Worm (Caenorhabditis elegans) whole organism, L4 larva: Measurements from ENCODE around the gene R148.4.

ENCODE experiments used
- F37D6.2 ChIP-seq: sonication (generic microtip); optimal IDR thresholded peaks from 2 replicates; lab custom pipeline; 2016; ENCODE audit warnings: mild to moderate bottlenecking, missing genetic modification characterization, missing compliant biosample characterization
- F44E2.7 ChIP-seq: fragments of 200-800 bp; sonication (Bioruptor generic); IDR thresholded peaks from 2 replicates; pipeline ENCODE4 v2.1.2; 2022; ENCODE audit warnings: missing genetic modification characterization, missing compliant biosample characterization
- R02D3.7 ChIP-seq: fragments of 150-350 bp; sonication (generic microtip); optimal IDR thresholded peaks from 3 replicates; lab custom pipeline; 2014; ENCODE audit warnings: missing biosample characterization, missing genetic modification characterization
- T20F7.1 ChIP-seq: fragments of 200-800 bp; sonication (Bioruptor generic); optimal IDR thresholded peaks from 2 replicates; lab custom pipeline; 2018; ENCODE audit warnings: mild to moderate bottlenecking, missing genetic modification characterization, missing compliant biosample characterization
- T26A8.4 ChIP-seq: fragments of 200-800 bp; sonication (Bioruptor generic); IDR thresholded peaks from 2 replicates; pipeline ENCODE4 v1.3.6; 2022; ENCODE audit warnings: missing genetic modification characterization, missing compliant biosample characterization
- ZK337.2 ChIP-seq: fragments of 200-800 bp; sonication (Bioruptor generic); IDR thresholded peaks from 2 replicates; pipeline ENCODE4 v1.3.6; 2022; ENCODE audit warnings: missing genetic modification reagents, missing genetic modification characterization, missing compliant biosample characterization
- aha-1 ChIP-seq: fragments of 150-350 bp; peaks from one replicate; lab custom pipeline; 2014; ENCODE audit warnings: missing biosample characterization, missing genetic modification characterization
- arid-1 ChIP-seq: fragments of 200-800 bp; sonication (Bioruptor generic); conservative IDR thresholded peaks from 2 replicates; pipeline ENCODE4 v1.3.6; 2022; ENCODE audit warnings: missing genetic modification reagents, missing genetic modification characterization, missing compliant biosample characterization
- ceh-44 ChIP-seq: fragments of 200-800 bp; sonication (Bioruptor generic); IDR thresholded peaks from 2 replicates; pipeline ENCODE4 v1.3.6; 2022; ENCODE audit warnings: missing genetic modification reagents, missing genetic modification characterization, missing compliant biosample characterization
- ceh-62 ChIP-seq: sonication (generic microtip); optimal IDR thresholded peaks from 2 replicates; lab custom pipeline; 2017; ENCODE audit warnings: missing biosample characterization, missing genetic modification characterization
- ctbp-1 ChIP-seq: fragments of 200-800 bp; sonication (Bioruptor generic); IDR thresholded peaks from 2 replicates; pipeline ENCODE4 v1.3.6; 2022; ENCODE audit warnings: missing genetic modification reagents, missing genetic modification characterization, missing compliant biosample characterization
- daf-16 ChIP-seq, 3 experiments: sonication (generic microtip); optimal IDR thresholded peaks; 2 replicates each; lab custom pipeline; 2016 to 2017; ENCODE audit warnings: missing genetic modification characterization in 3 of 3, missing genetic modification reagents in 3 of 3, mild to moderate bottlenecking in 2 of 3, missing compliant biosample characterization in 2 of 3, missing biosample characterization in 1 of 3, moderate library complexity in 1 of 3
- dmd-8 ChIP-seq: fragments of 200-800 bp; sonication (Bioruptor generic); IDR thresholded peaks from 2 replicates; pipeline ENCODE4 v1.3.6; 2022; ENCODE audit warnings: missing genetic modification characterization, missing compliant biosample characterization
- dpl-1 ChIP-seq: fragments of 150-350 bp; optimal IDR thresholded peaks from 2 replicates; lab custom pipeline; 2014; ENCODE audit warnings: missing biosample characterization, missing genetic modification reagents, missing genetic modification characterization
- dve-1 ChIP-seq: sonication (generic microtip); optimal IDR thresholded peaks from 2 replicates; lab custom pipeline; 2017; ENCODE audit warnings: antibody characterized with exemption, mild to moderate bottlenecking, missing genetic modification characterization, missing compliant biosample characterization; ENCODE audit not compliant: insufficient read depth
- fkh-10 ChIP-seq: fragments of 150-350 bp; optimal IDR thresholded peaks from 2 replicates; lab custom pipeline; 2014; ENCODE audit warnings: missing biosample characterization, missing genetic modification reagents, missing genetic modification characterization
- hmg-1.1 ChIP-seq: fragments of 200-800 bp; sonication (Bioruptor generic); IDR thresholded peaks from 2 replicates; pipeline ENCODE4 v1.3.6; 2022; ENCODE audit warnings: missing genetic modification reagents, missing genetic modification characterization, missing compliant biosample characterization
- jun-1 ChIP-seq: fragments of 150-350 bp; optimal IDR thresholded peaks from 2 replicates; lab custom pipeline; 2014; ENCODE audit warnings: missing biosample characterization, missing genetic modification reagents, missing genetic modification characterization
- lin-13 ChIP-seq: fragments of 150-350 bp; optimal IDR thresholded peaks from 2 replicates; lab custom pipeline; 2014; ENCODE audit warnings: missing biosample characterization, missing genetic modification reagents, missing genetic modification characterization
- lin-15B ChIP-seq: fragments of 150-350 bp; sonication (generic microtip); optimal IDR thresholded peaks from 3 replicates; lab custom pipeline; 2014; ENCODE audit warnings: missing biosample characterization, missing genetic modification characterization
- lin-29 ChIP-seq: fragments of 200-800 bp; sonication (Bioruptor generic); IDR thresholded peaks from 2 replicates; pipeline ENCODE4 v1.3.6; 2022; ENCODE audit warnings: missing genetic modification reagents, missing genetic modification characterization, missing compliant biosample characterization
- madf-5 ChIP-seq, 2 experiments: fragments of 200-800 bp; sonication (Bioruptor generic); IDR thresholded peaks; 2 replicates each; pipeline ENCODE4 v1.3.6; 2022; ENCODE audit warnings: missing compliant biosample characterization in 2 of 2, missing genetic modification characterization in 2 of 2
- mep-1 ChIP-seq: fragments of 150-350 bp; sonication (generic microtip); optimal IDR thresholded peaks from 3 replicates; lab custom pipeline; 2014; ENCODE audit warnings: missing biosample characterization, missing genetic modification characterization
- mes-2 ChIP-seq: sonication (generic microtip); optimal IDR thresholded peaks from 2 replicates; lab custom pipeline; 2016; ENCODE audit warnings: missing genotype, mild to moderate bottlenecking, missing genetic modification characterization, missing compliant biosample characterization; ENCODE audit not compliant: poor library complexity, severe bottlenecking
- mxl-2 ChIP-seq: fragments of 200-800 bp; sonication (Bioruptor generic); conservative IDR thresholded peaks from 2 replicates; pipeline ENCODE4 v1.3.6; 2022; ENCODE audit warnings: missing genetic modification reagents, missing genetic modification characterization, missing compliant biosample characterization
- mxl-3 ChIP-seq: fragments of 200-800 bp; sonication (Bioruptor generic); optimal IDR thresholded peaks from 2 replicates; lab custom pipeline; 2018; ENCODE audit warnings: mild to moderate bottlenecking, missing genetic modification characterization, missing compliant biosample characterization
- nhr-10 ChIP-seq: fragments of 150-350 bp; optimal IDR thresholded peaks from 2 replicates; lab custom pipeline; 2014; ENCODE audit warnings: missing biosample characterization, missing genetic modification characterization
- nhr-111 ChIP-seq: fragments of 200-800 bp; sonication (Bioruptor generic); optimal IDR thresholded peaks from 2 replicates; lab custom pipeline; 2018; ENCODE audit warnings: mild to moderate bottlenecking, missing genetic modification characterization, missing compliant biosample characterization
- nhr-237 ChIP-seq: sonication (generic microtip); optimal IDR thresholded peaks from 2 replicates; lab custom pipeline; 2017; ENCODE audit warnings: missing biosample characterization, missing genetic modification characterization
- nhr-28 ChIP-seq: fragments of 150-350 bp; optimal IDR thresholded peaks from 2 replicates; lab custom pipeline; 2014; ENCODE audit warnings: missing biosample characterization, missing genetic modification characterization
- nhr-42 ChIP-seq: fragments of 200-800 bp; sonication (Bioruptor generic); IDR thresholded peaks from 2 replicates; pipeline ENCODE4 v1.3.6; 2022; ENCODE audit warnings: missing genetic modification characterization, missing compliant biosample characterization
- pha-4 ChIP-seq, 2 experiments: fragments of 150-350 bp in 1 of 2; fragments of 200-800 bp in 1 of 2; sonication (Bioruptor generic) in 1 of 2; IDR thresholded peaks in 1 of 2; optimal IDR thresholded peaks in 1 of 2; 2 replicates each; pipeline versions ENCODE4 v1.3.6 to Lab custom; 2014 to 2022; ENCODE audit warnings: missing genetic modification characterization in 2 of 2, missing genetic modification reagents in 2 of 2, missing biosample characterization in 1 of 2, missing compliant biosample characterization in 1 of 2
- rbr-2 ChIP-seq: sonication (generic microtip); optimal IDR thresholded peaks from 2 replicates; lab custom pipeline; 2016; ENCODE audit warnings: missing genotype, missing genetic modification characterization, missing compliant biosample characterization
- set-16 ChIP-seq: fragments of 200-800 bp; sonication (Bioruptor generic); IDR thresholded peaks from 2 replicates; pipeline ENCODE4 v1.3.6; 2022; ENCODE audit warnings: missing genetic modification reagents, missing genetic modification characterization, missing compliant biosample characterization
- snpc-4 ChIP-seq: fragments of 150-350 bp; optimal IDR thresholded peaks from 2 replicates; lab custom pipeline; 2014; ENCODE audit warnings: missing biosample characterization, missing genetic modification characterization
- tag-97 ChIP-seq: fragments of 200-800 bp; sonication (Bioruptor generic); IDR thresholded peaks from 2 replicates; pipeline ENCODE4 v1.3.6; 2022; ENCODE audit warnings: missing genetic modification characterization, missing compliant biosample characterization
- tra-1 ChIP-seq: fragments of 200-800 bp; sonication (Bioruptor generic); IDR thresholded peaks from 2 replicates; pipeline ENCODE4 v1.3.6; 2022; ENCODE audit warnings: missing genetic modification reagents, missing genetic modification characterization, missing compliant biosample characterization
- zfp-3 ChIP-seq: fragments of 200-800 bp; sonication (Bioruptor generic); conservative IDR thresholded peaks from 2 replicates; pipeline ENCODE4 v1.3.6; 2022; ENCODE audit warnings: missing genetic modification reagents, missing genetic modification characterization, missing compliant biosample characterization
- ztf-7 ChIP-seq: fragments of 150-350 bp; optimal IDR thresholded peaks from 2 replicates; lab custom pipeline; 2014; ENCODE audit warnings: missing biosample characterization, missing genetic modification characterization

Gene R148.4

DNA sequence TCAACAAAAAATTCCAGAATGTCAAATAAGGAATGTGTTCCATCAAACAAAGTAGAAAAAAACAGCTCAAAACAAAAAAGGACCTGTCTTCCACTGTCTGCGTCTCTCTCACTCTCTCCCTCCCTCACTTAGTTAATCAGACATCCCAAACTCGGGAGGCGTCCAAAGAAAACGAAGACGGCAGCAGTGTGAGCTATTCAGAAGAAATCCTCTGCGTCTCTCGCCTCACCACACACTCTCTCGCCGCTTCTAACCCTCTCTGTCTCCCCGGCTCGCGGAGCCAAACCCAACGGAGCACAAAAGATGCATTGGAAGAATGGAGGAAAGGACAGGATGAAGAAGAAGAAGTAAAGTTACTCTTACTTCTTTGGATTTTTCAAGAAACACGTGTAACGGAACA lies 48.9 kb downstream of the R148.4 start (continued):
- TF ChIP-seq ceh-62 (tag; lab: Kevin White, UChicago), result no peak
- no peak for TF ChIP-seq ZK337.2 (GFP tag; lab: Robert Waterston, UW)
- TF ChIP-seq dve-1 (tag; lab: Kevin White, UChicago), result no peak
- no peak for TF ChIP-seq F44E2.7 (GFP tag; lab: Robert Waterston, UW)
- no peak for TF ChIP-seq dmd-8 (GFP tag; lab: Robert Waterston, UW)
- no peak for TF ChIP-seq mxl-2 (GFP tag; lab: Robert Waterston, UW)
- no peak for TF ChIP-seq mep-1 (tag; lab: Kevin White, UChicago)
- TF ChIP-seq zfp-3 (GFP tag; lab: Robert Waterston, UW), result no peak
- no peak for TF ChIP-seq nhr-10 (tag; lab: Kevin White, UChicago)
- no peak for TF ChIP-seq nhr-42 (GFP tag; lab: Robert Waterston, UW)
- TF ChIP-seq dpl-1 (GFP tag; lab: Kevin White, UChicago), result peak; percentile 13
- no peak for TF ChIP-seq nhr-237
- no peak for TF ChIP-seq R02D3.7 (tag; lab: Kevin White, UChicago)
- TF ChIP-seq F37D6.2 (tag; lab: Kevin White, UChicago), result no peak
- no peak for TF ChIP-seq mes-2 (tag; lab: Kevin White, UChicago)
- no peak for TF ChIP-seq nhr-111
- no peak for TF ChIP-seq jun-1 (tag; lab: Kevin White, UChicago)
- TF ChIP-seq snpc-4 (tag; lab: Kevin White, UChicago), result no peak
- TF ChIP-seq hmg-1.1, result peak; percentile 72
- TF ChIP-seq ceh-44 (GFP tag; lab: Robert Waterston, UW), result no peak
- TF ChIP-seq fkh-10 (GFP tag; lab: Kevin White, UChicago), result peak; percentile 56
- TF ChIP-seq nhr-28 (tag; lab: Kevin White, UChicago), result no peak

DNA sequence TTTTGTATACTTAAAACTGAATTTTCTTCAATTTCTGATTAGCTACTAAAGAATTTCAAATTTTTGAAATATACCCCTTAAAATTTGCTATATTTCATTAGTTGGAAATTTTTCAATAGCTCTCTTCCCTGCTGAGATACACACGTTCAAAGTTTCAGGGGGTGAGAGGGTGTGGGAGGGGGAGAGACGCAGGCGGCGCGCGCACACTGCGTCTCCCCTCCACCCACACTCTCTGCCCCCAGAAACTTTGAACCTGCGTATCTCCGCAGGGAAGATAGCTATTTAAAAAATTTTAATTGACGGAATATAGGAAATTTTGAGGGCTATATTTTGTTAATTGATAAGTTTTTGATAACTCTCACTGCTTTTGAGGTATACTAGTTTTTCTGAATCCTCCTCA lies 51.3 kb downstream of the R148.4 start:
- no peak for TF ChIP-seq aha-1 (tag; lab: Kevin White, UChicago)
- TF ChIP-seq lin-29, result no peak
- TF ChIP-seq rbr-2 (tag; lab: Kevin White, UChicago), result no peak
- no peak for TF ChIP-seq dmd-8 (GFP tag; lab: Robert Waterston, UW)
- TF ChIP-seq T20F7.1 (GFP tag; lab: Kevin White, UChicago), result no peak
- TF ChIP-seq set-16 (GFP tag; lab: Robert Waterston, UW), result peak; percentile 53
- TF ChIP-seq daf-16 (GFP tag; optimal IDR thresholded peaks at IDR 0.05; lab: Kevin White, UChicago), result no peak
- TF ChIP-seq daf-16 (tag; optimal IDR thresholded peaks at IDR 0.05; lab: Kevin White, UChicago), result no peak

DNA sequence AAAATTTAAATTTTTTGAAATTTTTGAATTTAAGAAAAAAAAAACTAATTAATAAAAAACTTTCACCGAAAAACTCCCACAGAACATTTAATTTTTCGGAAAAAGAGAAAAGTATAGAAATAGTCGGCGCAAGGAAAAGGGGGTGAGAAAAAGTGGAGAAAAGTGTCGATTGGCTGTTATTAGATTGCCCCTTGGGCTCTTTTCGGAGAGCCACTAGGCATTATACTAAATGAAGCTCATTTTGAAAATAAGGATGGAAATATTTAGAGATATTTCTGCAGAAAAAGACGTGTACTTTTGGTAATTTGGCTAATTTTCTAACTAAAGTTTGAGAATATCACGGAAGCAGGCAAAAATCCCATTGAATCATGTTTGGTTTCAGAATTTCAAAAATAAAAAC lies 52.7 kb downstream of the R148.4 start:
- TF ChIP-seq pha-4 (GFP tag; IDR thresholded peaks at IDR 0.05; lab: Robert Waterston, UW), result no peak
- no peak for TF ChIP-seq pha-4 (tag; optimal IDR thresholded peaks at IDR 0.05; lab: Kevin White, UChicago)
- no peak for TF ChIP-seq lin-15B (tag; lab: Kevin White, UChicago)
- TF ChIP-seq daf-16 (GFP tag; optimal IDR thresholded peaks at IDR 0.05; lab: Kevin White, UChicago), result no peak
- TF ChIP-seq daf-16 (tag; optimal IDR thresholded peaks at IDR 0.05; lab: Kevin White, UChicago), result no peak
- no peak for TF ChIP-seq tag-97 (GFP tag; lab: Robert Waterston, UW)
- TF ChIP-seq mep-1 (tag; lab: Kevin White, UChicago), result no peak
- no peak for TF ChIP-seq dpl-1 (GFP tag; lab: Kevin White, UChicago)
- no peak for TF ChIP-seq ztf-7 (tag; lab: Kevin White, UChicago)
- no peak for TF ChIP-seq madf-5 (GFP tag; IDR thresholded peaks at IDR 0.05; lab: Robert Waterston, UW)
- no peak for TF ChIP-seq mxl-3 (GFP tag; lab: Kevin White, UChicago)
- no peak for TF ChIP-seq T26A8.4 (GFP tag; lab: Robert Waterston, UW)
- TF ChIP-seq arid-1 (GFP tag; lab: Robert Waterston, UW), result no peak
- TF ChIP-seq ctbp-1 (GFP tag; lab: Robert Waterston, UW), result no peak
- TF ChIP-seq tra-1 (GFP tag; lab: Robert Waterston, UW), result no peak
- no peak for TF ChIP-seq T20F7.1 (GFP tag; lab: Kevin White, UChicago)
- no peak for TF ChIP-seq lin-13
- TF ChIP-seq, all 104 proteins: peak for 0
